Worm (Caenorhabditis elegans) whole organism, L1 larva: ENCODE measurements around the gene bud-13.

Experiments
- C04F5.9 ChIP-seq: sonication (generic microtip); optimal IDR thresholded peaks from 2 replicates; lab custom pipeline; 2016; ENCODE audit warnings: missing genetic modification characterization, missing compliant biosample characterization
- C16A3.4 ChIP-seq: fragments of 150-350 bp; optimal IDR thresholded peaks from 2 replicates; lab custom pipeline; 2014; ENCODE audit warnings: missing biosample characterization, missing genetic modification characterization
- C34B4.2 ChIP-seq: sonication (generic microtip); optimal IDR thresholded peaks from 2 replicates; lab custom pipeline; 2017; ENCODE audit warnings: mild to moderate bottlenecking, missing genetic modification characterization, missing compliant biosample characterization
- F16B12.6 ChIP-seq: fragments of 150-350 bp; optimal IDR thresholded peaks from 2 replicates; lab custom pipeline; 2014; ENCODE audit warnings: missing biosample characterization, missing genetic modification characterization
- aha-1 ChIP-seq: fragments of 150-350 bp; optimal IDR thresholded peaks from 2 replicates; lab custom pipeline; 2014; ENCODE audit warnings: missing biosample characterization, missing genetic modification characterization
- aly-2 ChIP-seq: fragments of 150-350 bp; optimal IDR thresholded peaks from 2 replicates; lab custom pipeline; 2014; ENCODE audit warnings: missing biosample characterization, missing genetic modification characterization
- ama-1 ChIP-seq: fragments of 150-350 bp; optimal IDR thresholded peaks from 2 replicates; lab custom pipeline; 2014
- blmp-1 ChIP-seq: fragments of 150-350 bp; optimal IDR thresholded peaks from 2 replicates; lab custom pipeline; 2014; ENCODE audit warnings: missing biosample characterization, missing genetic modification characterization
- ceh-82 ChIP-seq, 3 experiments: fragments of 150-350 bp in 1 of 3; sonication (generic microtip) in 2 of 3; optimal IDR thresholded peaks; 2 replicates each; lab custom pipeline; 2014 to 2017; ENCODE audit warnings: missing biosample characterization in 3 of 3, missing genetic modification characterization in 3 of 3
- ceh-88 ChIP-seq: fragments of 200-800 bp; sonication (Bioruptor generic); IDR thresholded peaks from 2 replicates; pipeline ENCODE4 v1.3.6; 2022; ENCODE audit warnings: missing genetic modification characterization, missing compliant biosample characterization
- ceh-90 ChIP-seq: sonication (generic microtip); optimal IDR thresholded peaks from 2 replicates; lab custom pipeline; 2016; ENCODE audit warnings: missing genetic modification characterization, missing compliant biosample characterization
- efl-1 ChIP-seq, 4 experiments: fragments of 150-350 bp; optimal IDR thresholded peaks in 3 of 4; peaks in 1 of 4; 1 replicate in 1 of 4; 2 replicates in 3 of 4; lab custom pipeline; 2014; ENCODE audit warnings: missing biosample characterization in 2 of 4, missing genetic modification characterization in 2 of 4, missing genetic modification reagents in 2 of 4
- efl-3 ChIP-seq: fragments of 200-800 bp; sonication (Bioruptor generic); optimal IDR thresholded peaks from 2 replicates; lab custom pipeline; 2018; ENCODE audit warnings: mild to moderate bottlenecking, missing genetic modification characterization, missing compliant biosample characterization
- egl-13 ChIP-seq: sonication (generic microtip); optimal IDR thresholded peaks from 2 replicates; lab custom pipeline; 2016; ENCODE audit warnings: missing genotype, missing genetic modification reagents, missing genetic modification characterization, missing compliant biosample characterization
- egl-27 ChIP-seq, 2 experiments: fragments of 150-350 bp in 1 of 2; sonication (generic microtip); optimal IDR thresholded peaks; 3 replicates each; lab custom pipeline; 2017 to 2018; ENCODE audit warnings: missing biosample characterization in 2 of 2, missing genetic modification characterization in 2 of 2, missing genetic modification reagents in 2 of 2
- elt-3 ChIP-seq, 6 experiments: fragments of 150-350 bp in 1 of 6; sonication (generic microtip); optimal IDR thresholded peaks; 2 replicates each; lab custom pipeline; 2017 to 2018; ENCODE audit warnings: missing biosample characterization in 6 of 6, missing genetic modification characterization in 6 of 6, inconsistent platforms in 1 of 6
- fkh-4 ChIP-seq: sonication (generic microtip); optimal IDR thresholded peaks from 2 replicates; lab custom pipeline; 2016; ENCODE audit warnings: missing compliant biosample characterization, missing genetic modification characterization, borderline replicate concordance
- fos-1 ChIP-seq: fragments of 150-350 bp; optimal IDR thresholded peaks from 2 replicates; lab custom pipeline; 2014; ENCODE audit warnings: missing biosample characterization, missing genetic modification characterization
- grh-1 ChIP-seq: fragments of 200-800 bp; sonication (Bioruptor generic); IDR thresholded peaks from 2 replicates; pipeline ENCODE4 v1.3.6; 2022; ENCODE audit warnings: missing genetic modification reagents, missing genetic modification characterization, missing compliant biosample characterization
- hlh-4 ChIP-seq: sonication (generic microtip); optimal IDR thresholded peaks from 2 replicates; lab custom pipeline; 2016; ENCODE audit warnings: mild to moderate bottlenecking, missing genetic modification characterization, missing compliant biosample characterization
- hpl-2 ChIP-seq: fragments of 150-350 bp; optimal IDR thresholded peaks from 2 replicates; lab custom pipeline; 2014; ENCODE audit warnings: missing biosample characterization, missing genetic modification reagents, missing genetic modification characterization
- isw-1 ChIP-seq: fragments of 200-800 bp; sonication (Bioruptor generic); IDR thresholded peaks from 2 replicates; pipeline ENCODE4 v1.3.6; 2022; ENCODE audit warnings: missing genetic modification characterization, missing compliant biosample characterization
- jun-1 ChIP-seq: fragments of 150-350 bp; optimal IDR thresholded peaks from 2 replicates; lab custom pipeline; 2014; ENCODE audit warnings: missing biosample characterization, missing genetic modification reagents, missing genetic modification characterization
- lin-13 ChIP-seq: fragments of 150-350 bp; optimal IDR thresholded peaks from 2 replicates; lab custom pipeline; 2014; ENCODE audit warnings: missing biosample characterization, missing genetic modification reagents, missing genetic modification characterization
- lin-14 ChIP-seq: fragments of 200-800 bp; sonication (Bioruptor generic); optimal IDR thresholded peaks from 2 replicates; lab custom pipeline; 2018; ENCODE audit warnings: mild to moderate bottlenecking, missing genetic modification characterization, moderate library complexity, missing compliant biosample characterization
- lin-15B ChIP-seq: fragments of 150-350 bp; sonication (generic microtip); optimal IDR thresholded peaks from 3 replicates; lab custom pipeline; 2014; ENCODE audit warnings: missing biosample characterization, missing genetic modification characterization
- lin-39 ChIP-seq: fragments of 150-350 bp; optimal IDR thresholded peaks from 2 replicates; lab custom pipeline; 2014; ENCODE audit warnings: missing biosample characterization, missing genetic modification reagents, missing genetic modification characterization
- mab-9 ChIP-seq: fragments of 200-800 bp; sonication (Bioruptor generic); IDR thresholded peaks from 2 replicates; pipeline ENCODE4 v1.3.6; 2022; ENCODE audit warnings: missing genetic modification reagents, missing genetic modification characterization, missing compliant biosample characterization
- mdl-1 ChIP-seq, 2 experiments: fragments of 150-350 bp; optimal IDR thresholded peaks; 2 replicates each; lab custom pipeline; 2014 to 2017; ENCODE audit warnings: missing biosample characterization in 2 of 2, missing genetic modification characterization in 2 of 2, inconsistent platforms in 1 of 2
- mef-2 ChIP-seq: fragments of 150-350 bp; optimal IDR thresholded peaks from 2 replicates; lab custom pipeline; 2014; ENCODE audit warnings: missing biosample characterization, missing genetic modification characterization
- mep-1 ChIP-seq: fragments of 150-350 bp; optimal IDR thresholded peaks from 2 replicates; lab custom pipeline; 2014; ENCODE audit warnings: missing biosample characterization, missing genetic modification characterization
- nhr-11 ChIP-seq: fragments of 150-350 bp; optimal IDR thresholded peaks from 2 replicates; lab custom pipeline; 2014; ENCODE audit warnings: missing biosample characterization, missing genetic modification characterization
- nhr-12 ChIP-seq: sonication (generic microtip); optimal IDR thresholded peaks from 2 replicates; lab custom pipeline; 2017; ENCODE audit warnings: missing biosample characterization, missing genetic modification characterization
- nhr-19 ChIP-seq: fragments of 200-800 bp; sonication (Bioruptor generic); conservative IDR thresholded peaks from 2 replicates; pipeline ENCODE4 v1.3.6; 2022; ENCODE audit warnings: missing genetic modification characterization, missing compliant biosample characterization
- nhr-20 ChIP-seq: sonication (generic microtip); optimal IDR thresholded peaks from 2 replicates; lab custom pipeline; 2016; ENCODE audit warnings: mild to moderate bottlenecking, missing genetic modification characterization, missing compliant biosample characterization
- nhr-237 ChIP-seq: fragments of 150-350 bp; optimal IDR thresholded peaks from 2 replicates; lab custom pipeline; 2014; ENCODE audit warnings: missing biosample characterization, missing genetic modification characterization
- nhr-28 ChIP-seq: fragments of 150-350 bp; optimal IDR thresholded peaks from 2 replicates; lab custom pipeline; 2014; ENCODE audit warnings: missing biosample characterization, missing genetic modification characterization
- nhr-77 ChIP-seq: fragments of 150-350 bp; optimal IDR thresholded peaks from 2 replicates; lab custom pipeline; 2014; ENCODE audit warnings: missing biosample characterization, missing genetic modification characterization
- nhr-84 ChIP-seq: sonication (generic microtip); optimal IDR thresholded peaks from 2 replicates; lab custom pipeline; 2017; ENCODE audit warnings: missing biosample characterization, missing genetic modification characterization
- nhr-85 ChIP-seq: sonication (generic microtip); peaks from one replicate; lab custom pipeline; 2016; ENCODE audit warnings: missing genetic modification characterization, inconsistent platforms, missing compliant biosample characterization
- pax-3 ChIP-seq: fragments of 200-800 bp; sonication (Bioruptor generic); optimal IDR thresholded peaks from 2 replicates; lab custom pipeline; 2018; ENCODE audit warnings: mild to moderate bottlenecking, missing genetic modification characterization, moderate library complexity, missing compliant biosample characterization
- rnt-1 ChIP-seq: sonication (generic microtip); optimal IDR thresholded peaks from 2 replicates; lab custom pipeline; 2016; ENCODE audit warnings: mild to moderate bottlenecking, missing genetic modification characterization, moderate library complexity, missing compliant biosample characterization
- snpc-4 ChIP-seq: fragments of 150-350 bp; optimal IDR thresholded peaks from 2 replicates; lab custom pipeline; 2014; ENCODE audit warnings: missing biosample characterization, missing genetic modification characterization
- snu-23 ChIP-seq: sonication (generic microtip); optimal IDR thresholded peaks from 2 replicates; lab custom pipeline; 2016; ENCODE audit warnings: missing genetic modification characterization, missing compliant biosample characterization
- swsn-7 ChIP-seq: sonication (generic microtip); optimal IDR thresholded peaks from 2 replicates; lab custom pipeline; 2016; ENCODE audit warnings: missing genetic modification characterization, missing compliant biosample characterization
- tbx-2 ChIP-seq: sonication (generic microtip); optimal IDR thresholded peaks from 2 replicates; lab custom pipeline; 2016; ENCODE audit warnings: missing genetic modification characterization, missing compliant biosample characterization
- unc-130 ChIP-seq: fragments of 150-350 bp; optimal IDR thresholded peaks from 2 replicates; lab custom pipeline; 2017; ENCODE audit warnings: missing biosample characterization, missing genetic modification characterization, inconsistent platforms
- unc-62 ChIP-seq: fragments of 150-350 bp; optimal IDR thresholded peaks from 2 replicates; lab custom pipeline; 2014; ENCODE audit warnings: missing biosample characterization, missing genetic modification reagents, missing genetic modification characterization
- unc-86 ChIP-seq: sonication (generic microtip); optimal IDR thresholded peaks from 2 replicates; lab custom pipeline; 2016; ENCODE audit warnings: missing genetic modification characterization, missing compliant biosample characterization
- vab-15 ChIP-seq: sonication (generic microtip); optimal IDR thresholded peaks from 2 replicates; lab custom pipeline; 2017; ENCODE audit warnings: missing genotype, mild to moderate bottlenecking, missing genetic modification characterization, missing compliant biosample characterization
- zag-1 ChIP-seq: fragments of 150-350 bp; optimal IDR thresholded peaks from 2 replicates; lab custom pipeline; 2014; ENCODE audit warnings: missing biosample characterization, missing genetic modification characterization
- ztf-4 ChIP-seq: fragments of 150-350 bp; optimal IDR thresholded peaks from 2 replicates; lab custom pipeline; 2014; ENCODE audit warnings: missing biosample characterization, missing genetic modification characterization

Gene bud-13

DNA sequence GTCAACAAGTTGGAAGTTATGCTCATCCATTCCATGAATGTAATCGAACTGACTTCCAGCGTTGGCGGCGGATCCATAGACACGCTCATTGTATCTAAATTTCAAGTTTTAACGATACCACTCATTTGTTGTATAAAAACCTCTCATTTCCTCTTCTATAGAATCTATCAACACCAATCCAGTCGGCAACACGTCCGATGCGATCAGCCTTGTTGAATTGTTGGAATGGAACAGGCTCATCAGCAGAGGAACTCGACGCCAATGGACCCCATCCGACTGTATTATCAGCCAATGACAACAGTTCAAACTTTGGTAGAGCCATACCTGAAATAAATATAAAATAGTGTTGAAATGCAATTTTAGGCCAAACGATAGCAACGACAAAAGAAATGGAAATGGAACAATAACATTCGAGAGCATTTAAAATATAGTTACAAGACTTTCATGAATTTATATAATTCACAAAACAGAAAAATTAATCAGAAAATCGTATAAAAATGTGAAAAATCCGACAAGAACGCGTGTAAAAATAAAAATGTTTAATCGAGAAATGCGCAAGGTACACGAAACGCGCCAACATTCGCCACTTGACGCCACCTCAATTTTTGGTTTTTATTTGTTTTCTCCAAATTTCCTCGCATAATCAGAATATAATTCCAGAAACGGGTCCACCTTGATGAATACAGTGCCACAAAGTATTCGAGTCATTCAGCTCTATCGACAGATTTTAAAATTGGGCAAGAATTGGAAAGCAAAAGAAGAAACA is 3.9 kb upstream of the bud-13 start, which contains the start of the genes eif-3.D and R08D7.4 (continued):
- TF ChIP-seq ceh-90 (tag; lab: Kevin White, UChicago): peak; percentile 39
- peak; percentile 70 for TF ChIP-seq C04F5.9 (tag; lab: Kevin White, UChicago)
- TF ChIP-seq unc-130 (tag; lab: Kevin White, UChicago): peak; percentile 61
- no peak for TF ChIP-seq mab-9 (GFP tag; lab: Robert Waterston, UW)
- TF ChIP-seq unc-62: no peak
- TF ChIP-seq aha-1 (tag; lab: Kevin White, UChicago): no peak
- peak; percentile 74 for TF ChIP-seq nhr-85 (tag; lab: Kevin White, UChicago)
- TF ChIP-seq mef-2 (tag; lab: Kevin White, UChicago): no peak
- TF ChIP-seq zag-1 (tag; lab: Kevin White, UChicago): no peak
- TF ChIP-seq ceh-82 (tag; optimal IDR thresholded peaks at IDR 0.05; lab: Kevin White, UChicago): peak; percentile 43 to 59 (median 53)
- no peak for TF ChIP-seq ama-1 (lab: Kevin White, UChicago)
- peak; percentile 52 for TF ChIP-seq lin-14
- peak; percentile 5 for TF ChIP-seq fkh-4 (tag; lab: Kevin White, UChicago)
- TF ChIP-seq isw-1 (GFP tag; lab: Robert Waterston, UW): no peak; the same call in 1 of the 2 replicates
- TF ChIP-seq snpc-4 (tag; lab: Kevin White, UChicago): peak; percentile 41
- TF ChIP-seq jun-1 (tag; lab: Kevin White, UChicago): no peak
- TF ChIP-seq rnt-1 (tag; lab: Kevin White, UChicago): peak; percentile 88
- TF ChIP-seq blmp-1: no peak
- TF ChIP-seq efl-1 (optimal IDR thresholded peaks at IDR 0.05; lab: Kevin White, UChicago): peak; percentile 67 to 78
- peak; percentile 69 to 96 for TF ChIP-seq efl-1 (GFP tag; optimal IDR thresholded peaks at IDR 0.05 in 1 of 2; lab: Kevin White, UChicago)
- no peak for TF ChIP-seq hlh-4 (tag; lab: Kevin White, UChicago)
- peak; percentile 54 for TF ChIP-seq F16B12.6 (tag; lab: Kevin White, UChicago)
- no peak for TF ChIP-seq C34B4.2 (tag; lab: Kevin White, UChicago)
- TF ChIP-seq mdl-1 (tag; optimal IDR thresholded peaks at IDR 0.05; lab: Kevin White, UChicago): peak in 1 of 2 experiments; percentile 56
- no peak for TF ChIP-seq efl-3 (GFP tag; lab: Kevin White, UChicago)
- TF ChIP-seq nhr-77 (tag; lab: Kevin White, UChicago): peak; percentile 17
- no peak for TF ChIP-seq hpl-2
- TF ChIP-seq swsn-7 (tag; lab: Kevin White, UChicago): peak; percentile 75
- no peak for TF ChIP-seq pax-3 (tag; lab: Kevin White, UChicago)
- peak in 2 of 6 experiments; percentile 20 to 29 for TF ChIP-seq elt-3 (tag; optimal IDR thresholded peaks at IDR 0.05; lab: Kevin White, UChicago)
- TF ChIP-seq fos-1: no peak
- TF ChIP-seq nhr-28 (tag; lab: Kevin White, UChicago): no peak
- TF ChIP-seq C16A3.4 (tag; lab: Kevin White, UChicago): peak; percentile 63
- TF ChIP-seq grh-1 (GFP tag; lab: Robert Waterston, UW): no peak
- no peak for TF ChIP-seq vab-15 (tag; lab: Kevin White, UChicago)
- peak; percentile 55 for TF ChIP-seq unc-86
- TF ChIP-seq snu-23: peak; percentile 77
- TF ChIP-seq nhr-12 (tag; lab: Kevin White, UChicago): no peak
- TF ChIP-seq ceh-88 (GFP tag; lab: Robert Waterston, UW): no peak
- TF ChIP-seq nhr-237 (tag; lab: Kevin White, UChicago): no peak
- no peak for TF ChIP-seq egl-13
- peak; percentile 57 for TF ChIP-seq lin-13 (GFP tag; lab: Kevin White, UChicago)
- peak; percentile 70 for TF ChIP-seq nhr-20 (tag; lab: Kevin White, UChicago)
- no peak for TF ChIP-seq aly-2 (tag; lab: Kevin White, UChicago)
- TF ChIP-seq ztf-4 (tag; lab: Kevin White, UChicago): peak; percentile 22
- TF ChIP-seq nhr-11 (tag; lab: Kevin White, UChicago): no peak
- peak; percentile 59 for TF ChIP-seq nhr-19 (GFP tag; lab: Robert Waterston, UW)
- peak; percentile 60 for TF ChIP-seq lin-39
- no peak for TF ChIP-seq egl-27 (tag; optimal IDR thresholded peaks at IDR 0.05; lab: Kevin White, UChicago)
- peak; percentile 85 for TF ChIP-seq mep-1
- peak; percentile 55 for TF ChIP-seq tbx-2 (tag; lab: Kevin White, UChicago)
- TF ChIP-seq nhr-84: no peak
- no peak for TF ChIP-seq lin-15B (tag; lab: Kevin White, UChicago)
